Worm (Caenorhabditis elegans) whole organism, young adult: ENCODE results near the gene oac-2.

Experiments used
- Y95B8A.8 ChIP-seq: fragments of 200-800 bp; sonication (Bioruptor generic); IDR thresholded peaks from 2 replicates; pipeline ENCODE4 v1.3.6; 2022; ENCODE audit warnings: missing genetic modification reagents, missing genetic modification characterization, missing compliant biosample characterization
- ZK185.1 ChIP-seq: sonication (generic microtip); optimal IDR thresholded peaks from 2 replicates; lab custom pipeline; 2016; ENCODE audit warnings: mild to moderate bottlenecking, missing genetic modification characterization, missing compliant biosample characterization; ENCODE audit not compliant: poor library complexity, severe bottlenecking
- akir-1 ChIP-seq: fragments of 200-800 bp; sonication (Bioruptor generic); optimal IDR thresholded peaks from 2 replicates; lab custom pipeline; 2018; ENCODE audit warnings: mild to moderate bottlenecking, missing genetic modification characterization, moderate library complexity, missing compliant biosample characterization
- aptf-3 ChIP-seq: fragments of 200-800 bp; sonication (Bioruptor generic); IDR thresholded peaks from 2 replicates; pipeline ENCODE4 v1.3.6; 2022; ENCODE audit warnings: missing genetic modification characterization, missing compliant biosample characterization
- attf-3 ChIP-seq: fragments of 200-800 bp; sonication (Bioruptor generic); conservative IDR thresholded peaks from 2 replicates; pipeline ENCODE4 v1.3.6; 2022; ENCODE audit warnings: missing genetic modification reagents, missing genetic modification characterization, missing compliant biosample characterization
- ceh-58 ChIP-seq: fragments of 200-800 bp; sonication (Bioruptor generic); IDR thresholded peaks from 2 replicates; pipeline ENCODE4 v1.3.6; 2022; ENCODE audit warnings: missing genetic modification characterization, missing compliant biosample characterization
- dpl-1 ChIP-seq: fragments of 150-350 bp; optimal IDR thresholded peaks from 2 replicates; lab custom pipeline; 2014; ENCODE audit warnings: missing biosample characterization, missing genetic modification reagents, missing genetic modification characterization
- efl-1 ChIP-seq: fragments of 150-350 bp; optimal IDR thresholded peaks from 2 replicates; lab custom pipeline; 2014; ENCODE audit warnings: missing biosample characterization, missing genetic modification reagents, missing genetic modification characterization
- hmg-20 ChIP-seq: fragments of 200-800 bp; sonication (Bioruptor generic); IDR thresholded peaks from 2 replicates; pipeline ENCODE4 v1.3.6; 2022; ENCODE audit warnings: missing genetic modification reagents, missing genetic modification characterization, missing compliant biosample characterization
- nfyb-1 ChIP-seq: fragments of 200-800 bp; sonication (Bioruptor generic); IDR thresholded peaks from 2 replicates; pipeline ENCODE4 v1.3.6; 2022; ENCODE audit warnings: missing genetic modification reagents, missing genetic modification characterization, missing compliant biosample characterization
- snpc-4 ChIP-seq, 5 experiments: fragments of 150-350 bp in 1 of 5; sonication (generic microtip) in 4 of 5; optimal IDR thresholded peaks; 2 replicates each; lab custom pipeline; 2014 to 2018; ENCODE audit warnings: missing genetic modification characterization in 5 of 5, missing biosample characterization in 3 of 5, antibody characterized with exemption in 2 of 5, mild to moderate bottlenecking in 2 of 5, missing compliant biosample characterization in 2 of 5, missing genotype in 2 of 5, moderate library complexity in 2 of 5, missing genetic modification reagents in 1 of 5
- unc-130 ChIP-seq: sonication (generic microtip); optimal IDR thresholded peaks from 2 replicates; lab custom pipeline; 2016; ENCODE audit warnings: missing genetic modification reagents, missing genetic modification characterization, missing compliant biosample characterization
- unc-62 ChIP-seq: fragments of 150-350 bp; optimal IDR thresholded peaks from 2 replicates; lab custom pipeline; 2014; ENCODE audit warnings: missing biosample characterization, missing genetic modification reagents, missing genetic modification characterization
- zfh-2 ChIP-seq: fragments of 200-800 bp; sonication (Bioruptor generic); conservative IDR thresholded peaks from 2 replicates; pipeline ENCODE4 v1.3.6; 2022; ENCODE audit warnings: missing genetic modification reagents, missing genetic modification characterization, missing compliant biosample characterization

DNA sequence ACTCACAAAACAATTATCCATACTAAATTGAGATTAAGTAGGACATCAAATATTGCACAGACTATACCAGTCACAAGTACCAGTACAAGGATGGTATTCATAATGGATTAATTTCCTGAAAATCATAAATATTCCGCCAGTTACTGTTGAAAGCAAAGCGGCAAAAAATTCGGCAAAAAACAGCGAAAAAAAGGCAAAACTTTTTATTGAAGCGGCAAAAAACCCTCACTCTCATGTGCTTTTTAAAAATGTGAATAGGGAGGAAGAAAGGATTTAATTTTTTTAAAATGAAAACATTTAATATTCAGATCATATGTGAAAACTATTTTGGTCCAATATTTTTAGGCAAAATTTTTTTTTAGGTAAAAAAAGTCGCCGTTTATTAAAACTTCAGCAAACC lies 4.1 kb downstream of the oac-2 start, which contains the start of gene srbc-29:
- TF ChIP-seq unc-130 (GFP tag; lab: Kevin White, UChicago): no peak
- no peak for TF ChIP-seq ceh-58 (GFP tag; lab: Robert Waterston, UW)
- no peak for TF ChIP-seq ZK185.1
- TF ChIP-seq hmg-20 (GFP tag; lab: Robert Waterston, UW): no peak
- no peak for TF ChIP-seq nfyb-1 (GFP tag; lab: Robert Waterston, UW)
- TF ChIP-seq unc-62 (GFP tag; lab: Kevin White, UChicago): no peak
- no peak for TF ChIP-seq efl-1
- TF ChIP-seq Y95B8A.8 (GFP tag; lab: Robert Waterston, UW): no peak
- no peak for TF ChIP-seq dpl-1 (GFP tag; lab: Kevin White, UChicago)
- no peak for TF ChIP-seq zfh-2 (GFP tag; lab: Robert Waterston, UW)
- no peak for TF ChIP-seq snpc-4 (GFP tag; optimal IDR thresholded peaks at IDR 0.05; lab: Kevin White, UChicago)
- TF ChIP-seq snpc-4 (tag; optimal IDR thresholded peaks at IDR 0.05; lab: Kevin White, UChicago): no peak
- TF ChIP-seq aptf-3 (GFP tag; lab: Robert Waterston, UW): no peak
- no peak for TF ChIP-seq attf-3 (GFP tag; lab: Robert Waterston, UW)
- no peak for TF ChIP-seq akir-1 (GFP tag; lab: Kevin White, UChicago)
